Fruit fly (Drosophila melanogaster): ENCODE measurements around the gene ATPsynbetaL.

Gene ATPsynbetaL

dm6 chr3L:16048086-16048485 lies 49.5 kb upstream of the ATPsynbetaL start (continued):
- peak; percentile 51; the same call in 1 of the 3 replicates for TF ChIP-seq zfh1 (GFP tag; IDR thresholded peaks at IDR 0.05)
- TF ChIP-seq Atf3 (GFP tag; optimal IDR thresholded peaks at IDR 0.05), result no peak
- TF ChIP-seq pita (GFP tag; optimal IDR thresholded peaks at IDR 0.05), result no peak
- peak; percentile 52 for TF ChIP-seq Bteb2 (GFP tag; optimal IDR thresholded peaks at IDR 0.05)
- TF ChIP-seq ems (GFP tag; optimal IDR thresholded peaks at IDR 0.05), result no peak
- peak; percentile 59 for TF ChIP-seq NfI (GFP tag; optimal IDR thresholded peaks at IDR 0.05)
- TF ChIP-seq gem (tag; optimal IDR thresholded peaks at IDR 0.05), result peak; percentile 56
- peak; percentile 21; the same call in 1 of the 2 replicates for TF ChIP-seq CG17328 (GFP tag; IDR thresholded peaks at IDR 0.05)
- TF ChIP-seq tgo (GFP tag; IDR thresholded peaks at IDR 0.05), result peak; percentile 62; the same call in 2 of the 3 replicates
- TF ChIP-seq Hr39 (optimal IDR thresholded peaks at IDR 0.05), result no peak
- no peak for TF ChIP-seq ssp (GFP tag; IDR thresholded peaks at IDR 0.05)
- no peak for TF ChIP-seq CG5953 (GFP tag; IDR thresholded peaks at IDR 0.05)
- TF ChIP-seq CG13894 (tag; optimal IDR thresholded peaks at IDR 0.05), result peak; percentile 68
- TF ChIP-seq sens (GFP tag), result peak; percentile 85
- no peak for TF ChIP-seq MTF-1 (GFP tag; optimal IDR thresholded peaks at IDR 0.05; ENCODE audit: borderline replicate concordance)
- peak; percentile 58 for TF ChIP-seq gsb (GFP tag; IDR thresholded peaks at IDR 0.05)
- peak; percentile 59 for TF ChIP-seq CG34376 (GFP tag; optimal IDR thresholded peaks at IDR 0.05)
- TF ChIP-seq vnd (GFP tag; IDR thresholded peaks at IDR 0.05; ENCODE audit: partially characterized antibody), result no peak
- no peak for TF ChIP-seq Dref (GFP tag; IDR thresholded peaks at IDR 0.05)
- TF ChIP-seq CG9932 (GFP tag; IDR thresholded peaks at IDR 0.05), result peak; percentile 74
- peak; percentile 48 for TF ChIP-seq Dek (tag; optimal IDR thresholded peaks at IDR 0.05)
- no peak for TF ChIP-seq Stat92E (GFP tag; optimal IDR thresholded peaks at IDR 0.05)
- TF ChIP-seq Xbp1 (GFP tag; optimal IDR thresholded peaks at IDR 0.05), result peak; percentile 39
- TF ChIP-seq CG6654 (GFP tag; optimal IDR thresholded peaks at IDR 0.05), result no peak
- TF ChIP-seq wek (GFP tag; optimal IDR thresholded peaks at IDR 0.05), result no peak
- TF ChIP-seq Ssrp (tag; optimal IDR thresholded peaks at IDR 0.05), result no peak
- TF ChIP-seq slbo (GFP tag; IDR thresholded peaks at IDR 0.05), result peak; percentile 77
- no peak for TF ChIP-seq crol (GFP tag; IDR thresholded peaks at IDR 0.05)
- no peak for TF ChIP-seq CG9797 (GFP tag; optimal IDR thresholded peaks at IDR 0.05)
- TF ChIP-seq CG32772 (GFP tag; IDR thresholded peaks at IDR 0.05), result no peak
- TF ChIP-seq CG2116 (GFP tag; optimal IDR thresholded peaks at IDR 0.05), result no peak
- peak; percentile 43 for TF ChIP-seq CG9817 (tag; optimal IDR thresholded peaks at IDR 0.05)
- peak; percentile 55 for TF ChIP-seq Aef1 (GFP tag; IDR thresholded peaks at IDR 0.05)
- peak; percentile 59; the same call in 1 of the 2 replicates for TF ChIP-seq H2.0 (GFP tag; IDR thresholded peaks at IDR 0.05)
- no peak for TF ChIP-seq wor (GFP tag; IDR thresholded peaks at IDR 0.05)
- TF ChIP-seq Spps (tag; optimal IDR thresholded peaks at IDR 0.05), result no peak
- TF ChIP-seq chn (GFP tag; optimal IDR thresholded peaks at IDR 0.05), result no peak
- no peak for TF ChIP-seq CG4820 (GFP tag; optimal IDR thresholded peaks at IDR 0.05)
- TF ChIP-seq Myb (GFP tag; optimal IDR thresholded peaks at IDR 0.05), result peak; percentile 25
- no peak for TF ChIP-seq btn (GFP tag; optimal IDR thresholded peaks at IDR 0.05)
- no peak for TF ChIP-seq CG1529 (GFP tag; optimal IDR thresholded peaks at IDR 0.05)
- TF ChIP-seq CG43689 (GFP tag; IDR thresholded peaks at IDR 0.05), result peak; percentile 48
- TF ChIP-seq Tbp (GFP tag; optimal IDR thresholded peaks at IDR 0.05), result no peak
- no peak for TF ChIP-seq gce (GFP tag; IDR thresholded peaks at IDR 0.05)
- no peak for TF ChIP-seq CG13287 (GFP tag; IDR thresholded peaks at IDR 0.05; ENCODE audit: partially characterized antibody)
- TF ChIP-seq CG17829 (tag; optimal IDR thresholded peaks at IDR 0.05), result peak; percentile 16
- TF ChIP-seq CG11456 (GFP tag; IDR thresholded peaks at IDR 0.05), result 0 out of 3 replicates have a peak, but pooled peaks have one; percentile 63
- TF ChIP-seq prd (optimal IDR thresholded peaks at IDR 0.05), result no peak
- TF ChIP-seq prd (GFP tag; IDR thresholded peaks at IDR 0.05), result peak; percentile 64
- no peak for TF ChIP-seq CG10267 (tag; optimal IDR thresholded peaks at IDR 0.05)
- no peak for TF ChIP-seq CG34422 (GFP tag; IDR thresholded peaks at IDR 0.05)
- no peak for TF ChIP-seq CG17912 (GFP tag; optimal IDR thresholded peaks at IDR 0.05)
- TF ChIP-seq HmgD (GFP tag; optimal IDR thresholded peaks at IDR 0.05), result peak; percentile 7

Measured in whole organism, embryonic.